Worm (Caenorhabditis elegans): ENCODE measurements around the gene zmp-6.

DNA sequence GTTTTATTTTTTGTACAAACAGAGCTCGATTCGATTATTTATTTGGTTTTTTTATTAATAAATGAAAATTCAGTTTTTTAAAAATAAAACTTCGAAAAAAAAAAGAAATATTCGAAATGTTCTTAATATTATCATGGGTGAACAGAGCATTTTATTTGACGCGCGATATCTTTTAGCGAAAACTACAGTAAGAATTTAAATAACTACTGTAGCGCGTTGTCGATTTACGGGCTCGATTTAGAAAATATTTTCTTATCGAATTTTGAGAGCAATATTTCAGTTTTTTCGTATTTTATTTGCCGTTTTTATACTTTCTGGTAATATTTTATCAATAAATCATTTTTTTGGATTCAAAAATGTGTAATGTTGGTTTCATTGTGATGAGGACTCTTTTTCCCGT is 26.5 kb downstream of the zmp-6 start:
- no peak for TF ChIP-seq egl-27 (tag; optimal IDR thresholded peaks at IDR 0.05)
- no peak for TF ChIP-seq lin-13 (GFP tag; optimal IDR thresholded peaks at IDR 0.05)
- TF ChIP-seq ZK546.5 (tag; optimal IDR thresholded peaks at IDR 0.05): no peak
- no peak for TF ChIP-seq nhr-10 (tag; optimal IDR thresholded peaks at IDR 0.05)
- no peak for TF ChIP-seq nhr-6 (tag; optimal IDR thresholded peaks at IDR 0.05)
- no peak for TF ChIP-seq R02D3.7 (tag; optimal IDR thresholded peaks at IDR 0.05)
- no peak for TF ChIP-seq nhr-12 (tag; optimal IDR thresholded peaks at IDR 0.05)
- TF ChIP-seq ceh-82 (tag; optimal IDR thresholded peaks at IDR 0.05): no peak
- no peak for TF ChIP-seq elt-3 (tag; optimal IDR thresholded peaks at IDR 0.05)
- TF ChIP-seq unc-55 (GFP tag; optimal IDR thresholded peaks at IDR 0.05): no peak
- TF ChIP-seq fos-1 (tag; optimal IDR thresholded peaks at IDR 0.05): no peak
- TF ChIP-seq aly-2 (tag; optimal IDR thresholded peaks at IDR 0.05): no peak
- TF ChIP-seq snpc-4 (tag; optimal IDR thresholded peaks at IDR 0.05): no peak
